Worm (Caenorhabditis elegans): ENCODE data around the gene ZK652.8.

The ZK652.8 gene

DNA sequence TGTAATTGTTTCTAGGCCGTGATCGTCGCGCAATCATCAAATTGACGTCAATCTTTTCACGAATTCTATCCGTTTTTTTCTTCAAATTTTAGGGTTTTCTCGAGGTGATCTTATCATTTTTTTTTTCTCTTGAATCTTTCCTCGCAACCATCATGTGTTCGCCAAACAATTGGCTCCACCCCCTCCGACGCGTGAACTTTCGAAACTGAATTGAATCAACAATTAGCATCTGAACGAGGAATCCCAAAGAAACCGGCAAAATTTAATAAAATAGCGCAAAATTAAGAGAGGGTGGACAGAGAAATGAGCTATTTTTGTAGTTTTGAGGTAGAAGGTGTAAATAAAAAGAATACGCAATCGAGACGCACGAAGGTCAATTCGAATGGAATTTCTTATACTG lies 29.3 kb upstream of the ZK652.8 start:
- no peak for TF ChIP-seq saeg-2 (GFP tag; IDR thresholded peaks at IDR 0.05)
- peak in 1 of 2 experiments; percentile 56 for TF ChIP-seq unc-62 (GFP tag; optimal IDR thresholded peaks at IDR 0.05 in 1 of 2)
- TF ChIP-seq unc-62 (tag; optimal IDR thresholded peaks at IDR 0.05), result no peak
- no peak for TF ChIP-seq lin-38 (GFP tag; IDR thresholded peaks at IDR 0.05)
- TF ChIP-seq php-3 (GFP tag; IDR thresholded peaks at IDR 0.05), result no peak
- no peak for TF ChIP-seq fkh-10 (GFP tag; optimal IDR thresholded peaks at IDR 0.05)
- no peak for TF ChIP-seq lin-15B (tag; optimal IDR thresholded peaks at IDR 0.05)
- TF ChIP-seq nhr-28 (tag; optimal IDR thresholded peaks at IDR 0.05), result peak; percentile 48
- no peak for TF ChIP-seq jun-1 (tag; optimal IDR thresholded peaks at IDR 0.05)
- peak in 1 of 2 experiments; percentile 23 for TF ChIP-seq mdl-1 (tag; optimal IDR thresholded peaks at IDR 0.05)
- TF ChIP-seq hlh-30 (tag; optimal IDR thresholded peaks at IDR 0.05; ENCODE audit: insufficient read depth), result peak; percentile 24
- no peak for TF ChIP-seq ceh-20 (GFP tag; IDR thresholded peaks at IDR 0.05)
- TF ChIP-seq spr-1 (tag; optimal IDR thresholded peaks at IDR 0.05), result no peak

DNA sequence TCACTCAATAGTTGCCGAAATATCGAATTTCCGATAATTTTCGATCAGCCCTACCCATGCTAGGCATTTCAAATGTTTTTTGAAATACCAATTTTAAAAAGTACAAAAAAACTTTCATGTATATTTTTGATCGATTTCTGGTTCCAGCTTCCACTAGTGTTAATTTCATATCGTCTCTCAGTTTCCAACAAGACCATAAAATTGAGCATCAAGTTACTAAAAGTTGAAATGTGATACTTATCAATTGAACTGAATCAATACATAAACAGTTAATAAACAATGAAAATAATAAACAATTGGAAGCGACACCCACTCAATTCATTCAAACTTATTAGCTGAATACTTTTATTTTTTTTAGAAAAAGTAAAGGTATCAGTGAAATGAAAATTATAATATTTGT lies 22.8 kb upstream of the ZK652.8 start, which contains the start of gene cup-4:
Gene cup-4, plus strand, starts transcription at position 301 of the 400 bp plus-strand sequence.
- TF ChIP-seq ceh-44 (GFP tag; IDR thresholded peaks at IDR 0.05) (no peak), vab-7 (GFP tag; IDR thresholded peaks at IDR 0.05) (no peak), F49E8.2 (tag; optimal IDR thresholded peaks at IDR 0.05; ENCODE audit: borderline replicate concordance) (no peak), daf-19 (GFP tag; conservative IDR thresholded peaks at IDR 0.05) (no peak), aha-1 (tag) (no peak), ceh-62 (tag; optimal IDR thresholded peaks at IDR 0.05) (no peak), F10B5.3 (tag; optimal IDR thresholded peaks at IDR 0.05) (no peak), rbr-2 (tag; optimal IDR thresholded peaks at IDR 0.05) (no peak), hif-1 (tag; optimal IDR thresholded peaks at IDR 0.05) (no peak), nhr-42 (GFP tag; IDR thresholded peaks at IDR 0.05) (no peak), daf-16 (GFP tag; optimal IDR thresholded peaks at IDR 0.05) (no peak), daf-16 (tag; optimal IDR thresholded peaks at IDR 0.05) (no peak), spr-3 (GFP tag; optimal IDR thresholded peaks at IDR 0.05) (no peak)

- peak; percentile 31 for TF ChIP-seq aha-1 (tag)
- TF ChIP-seq egl-43 (GFP tag; IDR thresholded peaks at IDR 0.05), result no peak
- peak; percentile 16 for TF ChIP-seq nhr-77 (tag; optimal IDR thresholded peaks at IDR 0.05)
- TF ChIP-seq pqm-1 (tag; optimal IDR thresholded peaks at IDR 0.05), result peak; percentile 1
- no peak for TF ChIP-seq madf-9 (GFP tag; conservative IDR thresholded peaks at IDR 0.05)
- TF ChIP-seq nhr-28 (tag; optimal IDR thresholded peaks at IDR 0.05), result peak; percentile 44
These were observed 21.9 kb upstream of the ZK652.8 start, which contains the start of gene slc-17.3 for ce11 chrIII:7865238-7865761. Gene slc-17.3 (minus strand): TSS chrIII:7865288.

DNA sequence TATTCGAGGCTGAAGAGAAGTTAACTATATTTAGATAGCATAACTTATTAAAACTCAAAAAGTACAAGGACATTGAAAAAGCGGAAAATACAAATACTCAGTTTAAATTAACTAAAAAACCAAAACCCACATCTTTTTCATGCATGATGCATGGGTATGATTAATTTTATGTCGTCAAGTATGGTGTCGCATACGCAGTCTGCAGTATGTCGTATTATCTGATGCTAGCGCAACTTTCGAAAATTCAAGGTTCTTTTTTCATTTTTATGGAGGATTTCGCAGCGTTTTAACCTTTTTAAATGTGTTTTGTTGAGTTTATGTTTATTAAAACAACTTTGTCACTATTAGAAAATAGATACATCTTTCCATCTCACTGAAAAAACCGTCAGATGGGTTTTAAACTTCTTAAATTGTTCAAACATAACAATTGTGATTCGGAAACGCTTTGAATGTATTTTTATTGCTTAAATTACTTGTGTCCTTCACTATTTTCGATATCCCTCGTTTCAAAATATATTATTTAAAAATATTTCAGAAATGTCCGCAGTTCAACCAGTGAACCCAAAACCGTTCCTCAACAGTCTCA lies 18.2 kb upstream of the ZK652.8 start, which contains the start of gene snr-5:
Gene snr-5, plus strand, starts transcription at position 536 of the 586 bp plus-strand sequence.
- TF ChIP-seq ztf-11 (tag; optimal IDR thresholded peaks at IDR 0.05) (no peak), lsy-2 (tag; optimal IDR thresholded peaks at IDR 0.05) (peak in 1 of 2 experiments; percentile 46), nhr-28 (tag; optimal IDR thresholded peaks at IDR 0.05) (no peak), dpl-1 (GFP tag; optimal IDR thresholded peaks at IDR 0.05) (peak; percentile 29), egl-27 (tag; optimal IDR thresholded peaks at IDR 0.05) (no peak), mes-2 (tag; optimal IDR thresholded peaks at IDR 0.05; ENCODE audit: poor library complexity, severe bottlenecking) (peak; percentile 48), daf-16 (GFP tag; optimal IDR thresholded peaks at IDR 0.05) (no peak), daf-16 (tag; optimal IDR thresholded peaks at IDR 0.05) (peak; percentile 10), egl-43 (GFP tag; IDR thresholded peaks at IDR 0.05) (no peak), lim-7 (GFP tag; IDR thresholded peaks at IDR 0.05) (no peak)
